Fruit fly (Drosophila melanogaster) whole organism, embryonic: Measurements from ENCODE around the gene Sfp38D.
A peak's percentile ranks its signal among the peaks of the same experiment; 100 is the strongest.

ENCODE experiments used
- Aef1 ChIP-seq: fragments of 200-800 bp; sonication (Bioruptor generic); IDR thresholded peaks from 3 replicates; pipeline ENCODE4 v1.3.6; 2022; ENCODE audit warnings: missing biosample characterization, missing genetic modification characterization
- Atf-2 ChIP-seq: fragments of 200-800 bp; sonication (Bioruptor generic); optimal IDR thresholded peaks from 2 replicates; lab custom pipeline; 2016; ENCODE audit warnings: missing biosample characterization, missing genetic modification characterization
- BEAF-32 ChIP-seq: fragments of 200-800 bp; sonication (Bioruptor generic); optimal IDR thresholded peaks from 3 replicates; lab custom pipeline; 2017; ENCODE audit warnings: missing biosample characterization, missing genetic modification characterization, mild to moderate bottlenecking, moderate library complexity, missing genetic modification reagents
- C15 ChIP-seq: fragments of 200-800 bp; sonication (Bioruptor generic); IDR thresholded peaks from 3 replicates; pipeline ENCODE4 v1.3.6; 2022; ENCODE audit warnings: missing biosample characterization, missing genetic modification characterization
- CG11504 ChIP-seq: fragments of 200-800 bp; sonication (Bioruptor generic); optimal IDR thresholded peaks from 3 replicates; lab custom pipeline; 2019; ENCODE audit warnings: missing biosample characterization, mild to moderate bottlenecking, missing genetic modification characterization, moderate library complexity
- CG11696 ChIP-seq: fragments of 200-800 bp; sonication (Bioruptor generic); IDR thresholded peaks from 2 replicates; pipeline ENCODE4 v1.3.6; 2022; ENCODE audit warnings: missing biosample characterization, missing genetic modification characterization
- CG15514 ChIP-seq: fragments of 200-800 bp; sonication (Bioruptor generic); optimal IDR thresholded peaks from 3 replicates; lab custom pipeline; 2017; ENCODE audit warnings: missing biosample characterization, missing genetic modification characterization, mild to moderate bottlenecking, moderate library complexity, missing genetic modification reagents
- CG16813 ChIP-seq: fragments of 200-800 bp; sonication (Bioruptor generic); IDR thresholded peaks from 3 replicates; pipeline ENCODE4 v1.3.6; 2022; ENCODE audit warnings: missing biosample characterization, missing genetic modification characterization; ENCODE audit not compliant: partially characterized antibody
- CG3065 ChIP-seq: fragments of 200-800 bp; sonication (Bioruptor generic); optimal IDR thresholded peaks from 2 replicates; lab custom pipeline; 2016; ENCODE audit warnings: missing biosample characterization, missing genetic modification characterization
- CG34224 ChIP-seq: fragments of 200-800 bp; sonication (Bioruptor generic); IDR thresholded peaks from 3 replicates; pipeline ENCODE4 v1.3.6; 2022; ENCODE audit warnings: missing biosample characterization, missing genetic modification characterization; ENCODE audit not compliant: partially characterized antibody
- CG34376 ChIP-seq: fragments of 200-800 bp; sonication (Bioruptor generic); optimal IDR thresholded peaks from 2 replicates; lab custom pipeline; 2018; ENCODE audit warnings: missing biosample characterization, mild to moderate bottlenecking, missing genetic modification characterization
- CG4360 ChIP-seq: fragments of 200-800 bp; sonication (Bioruptor generic); IDR thresholded peaks from 2 replicates; pipeline ENCODE4 v1.3.6; 2022; ENCODE audit warnings: missing biosample characterization, missing genetic modification characterization
- CG5180 ChIP-seq: fragments of 200-800 bp; sonication (Bioruptor generic); optimal IDR thresholded peaks from 3 replicates; lab custom pipeline; 2017; ENCODE audit warnings: missing biosample characterization, missing genetic modification characterization, mild to moderate bottlenecking, moderate library complexity, missing genetic modification reagents
- CG6854 ChIP-seq: fragments of 200-800 bp; sonication (Bioruptor generic); optimal IDR thresholded peaks from 3 replicates; lab custom pipeline; 2017; ENCODE audit warnings: missing biosample characterization, mild to moderate bottlenecking, missing genetic modification characterization
- CG8290 ChIP-seq, 3 experiments: fragments of 200-800 bp; sonication (Bioruptor generic); optimal IDR thresholded peaks; 2 replicates each; lab custom pipeline; 2016 to 2019; ENCODE audit warnings: missing biosample characterization in 3 of 3, missing genetic modification characterization in 3 of 3, mild to moderate bottlenecking in 2 of 3, moderate library complexity in 1 of 3
- CG8359 ChIP-seq: fragments of 200-800 bp; sonication (Bioruptor generic); optimal IDR thresholded peaks from 2 replicates; lab custom pipeline; 2017; ENCODE audit warnings: missing biosample characterization, mild to moderate bottlenecking, missing genetic modification characterization, borderline replicate concordance
- CG8388 ChIP-seq: fragments of 200-800 bp; sonication (Bioruptor generic); optimal IDR thresholded peaks from 2 replicates; lab custom pipeline; 2019; ENCODE audit warnings: missing biosample characterization, mild to moderate bottlenecking, missing genetic modification characterization, moderate library complexity
- CG8478 ChIP-seq: fragments of >200 bp; optimal IDR thresholded peaks from 2 replicates; lab custom pipeline; 2018
- CHES-1-like ChIP-seq: fragments of 200-800 bp; sonication (Bioruptor generic); optimal IDR thresholded peaks from 2 replicates; lab custom pipeline; 2016; ENCODE audit warnings: missing biosample characterization, missing genetic modification characterization
- Hmr ChIP-seq: fragments of 200-800 bp; sonication (Bioruptor generic); optimal IDR thresholded peaks from 3 replicates; lab custom pipeline; 2017; ENCODE audit warnings: mild to moderate bottlenecking, missing biosample characterization, missing genetic modification reagents, missing genetic modification characterization
- Med ChIP-seq: fragments of 200-800 bp; sonication (Bioruptor generic); peaks from one replicate; lab custom pipeline; 2016; ENCODE audit warnings: missing biosample characterization, missing genetic modification characterization, mild to moderate bottlenecking, inconsistent platforms, moderate library complexity
- Nf-YB ChIP-seq: fragments of 200-800 bp; sonication (Bioruptor generic); optimal IDR thresholded peaks from 3 replicates; lab custom pipeline; 2019; ENCODE audit warnings: missing biosample characterization, mild to moderate bottlenecking, missing genetic modification characterization, moderate library complexity
- Pdp1 ChIP-seq, 2 experiments: fragments of 200-800 bp; sonication (Bioruptor generic); optimal IDR thresholded peaks; 3 replicates each; lab custom pipeline; 2016; ENCODE audit warnings: missing biosample characterization in 2 of 2, missing genetic modification characterization in 2 of 2, mild to moderate bottlenecking in 1 of 2, moderate library complexity in 1 of 2
- Trl ChIP-seq, 3 experiments: fragments of >200 bp in 2 of 3; fragments of 200-800 bp in 1 of 3; sonication (Bioruptor generic) in 1 of 3; optimal IDR thresholded peaks; 2 replicates in 1 of 3; 3 replicates in 2 of 3; lab custom pipeline; 2016 to 2017; ENCODE audit warnings: missing biosample characterization in 1 of 3, missing genetic modification characterization in 1 of 3
- ap ChIP-seq: fragments of 200-800 bp; sonication (Bioruptor generic); IDR thresholded peaks from 2 replicates; pipeline ENCODE4 v1.3.6; 2022; ENCODE audit warnings: missing biosample characterization, missing genetic modification characterization
- chinmo ChIP-seq: fragments of 200-800 bp; sonication (Bioruptor generic); IDR thresholded peaks from 4 replicates; pipeline ENCODE4 v1.3.6; 2022; ENCODE audit warnings: missing biosample characterization, missing genetic modification characterization; ENCODE audit not compliant: partially characterized antibody
- chn ChIP-seq: fragments of 200-800 bp; sonication (Bioruptor generic); optimal IDR thresholded peaks from 2 replicates; lab custom pipeline; 2016; ENCODE audit warnings: missing biosample characterization, missing genetic modification characterization
- ci ChIP-seq: fragments of 200-800 bp; sonication (Bioruptor generic); IDR thresholded peaks from 3 replicates; pipeline ENCODE4 v1.3.6; 2022; ENCODE audit warnings: missing biosample characterization, missing genetic modification characterization
- crol ChIP-seq: fragments of 200-800 bp; sonication (Bioruptor generic); IDR thresholded peaks from 2 replicates; pipeline ENCODE4 v1.3.6; 2022; ENCODE audit warnings: missing biosample characterization, missing genetic modification characterization
- cwo ChIP-seq: fragments of 200-800 bp; sonication (Bioruptor generic); optimal IDR thresholded peaks from 3 replicates; lab custom pipeline; 2017; ENCODE audit warnings: missing biosample characterization, missing genetic modification characterization, mild to moderate bottlenecking, moderate library complexity, missing genetic modification reagents
- gcm ChIP-seq: fragments of 200-800 bp; sonication (Bioruptor generic); optimal IDR thresholded peaks from 2 replicates; lab custom pipeline; 2019; ENCODE audit warnings: missing biosample characterization, mild to moderate bottlenecking, missing genetic modification characterization, moderate library complexity
- grn ChIP-seq: fragments of 200-800 bp; sonication (Bioruptor generic); optimal IDR thresholded peaks from 3 replicates; lab custom pipeline; 2017; ENCODE audit warnings: missing biosample characterization, missing genetic modification characterization
- knrl ChIP-seq: fragments of 200-800 bp; sonication (Bioruptor generic); IDR thresholded peaks from 3 replicates; pipeline ENCODE4 v1.3.6; 2022; ENCODE audit warnings: missing biosample characterization, missing genetic modification characterization; ENCODE audit not compliant: partially characterized antibody
- lmd ChIP-seq: fragments of 200-800 bp; sonication (Bioruptor generic); IDR thresholded peaks from 2 replicates; pipeline ENCODE4 v1.3.6; 2022; ENCODE audit warnings: missing biosample characterization, missing genetic modification characterization
- mam ChIP-seq: fragments of 200-800 bp; sonication (Bioruptor generic); optimal IDR thresholded peaks from 3 replicates; lab custom pipeline; 2016; ENCODE audit warnings: missing biosample characterization, missing genetic modification characterization
- mirr ChIP-seq: fragments of 200-800 bp; sonication (Bioruptor generic); optimal IDR thresholded peaks from 3 replicates; lab custom pipeline; 2018; ENCODE audit warnings: missing biosample characterization, mild to moderate bottlenecking, missing genetic modification characterization
- psq ChIP-seq: fragments of 200-800 bp; sonication (Bioruptor generic); optimal IDR thresholded peaks from 2 replicates; lab custom pipeline; 2017; ENCODE audit warnings: missing biosample characterization, missing genetic modification characterization
- rib ChIP-seq: fragments of 200-800 bp; sonication (Bioruptor generic); IDR thresholded peaks from 2 replicates; pipeline ENCODE4 v1.3.6; 2022; ENCODE audit warnings: missing biosample characterization, missing genetic modification characterization
- scrt ChIP-seq: fragments of 200-800 bp; sonication (Bioruptor generic); optimal IDR thresholded peaks from 2 replicates; lab custom pipeline; 2018; ENCODE audit warnings: missing biosample characterization, mild to moderate bottlenecking, missing genetic modification characterization, moderate library complexity
- sens ChIP-seq: fragments of 200-800 bp; sonication (Bioruptor generic); peaks from one replicate; lab custom pipeline; 2016; ENCODE audit warnings: missing biosample characterization, missing genetic modification characterization
- sr ChIP-seq: fragments of 200-800 bp; sonication (Bioruptor generic); IDR thresholded peaks from 3 replicates; pipeline ENCODE4 v1.3.6; 2022; ENCODE audit warnings: missing biosample characterization, missing genetic modification characterization
- stwl ChIP-seq: fragments of 200-800 bp; sonication (Bioruptor generic); optimal IDR thresholded peaks from 3 replicates; lab custom pipeline; 2018; ENCODE audit warnings: missing biosample characterization, mild to moderate bottlenecking, missing genetic modification characterization, moderate library complexity
- sug ChIP-seq: fragments of 200-800 bp; optimal IDR thresholded peaks from 2 replicates; lab custom pipeline; 2019; ENCODE audit warnings: missing biosample characterization, mild to moderate bottlenecking, missing genetic modification characterization, moderate library complexity
- z ChIP-seq: fragments of 200-800 bp; sonication (Bioruptor generic); IDR thresholded peaks from 3 replicates; pipeline ENCODE4 v1.3.6; 2022; ENCODE audit warnings: missing biosample characterization, missing genetic modification characterization

The Sfp38D gene

DNA sequence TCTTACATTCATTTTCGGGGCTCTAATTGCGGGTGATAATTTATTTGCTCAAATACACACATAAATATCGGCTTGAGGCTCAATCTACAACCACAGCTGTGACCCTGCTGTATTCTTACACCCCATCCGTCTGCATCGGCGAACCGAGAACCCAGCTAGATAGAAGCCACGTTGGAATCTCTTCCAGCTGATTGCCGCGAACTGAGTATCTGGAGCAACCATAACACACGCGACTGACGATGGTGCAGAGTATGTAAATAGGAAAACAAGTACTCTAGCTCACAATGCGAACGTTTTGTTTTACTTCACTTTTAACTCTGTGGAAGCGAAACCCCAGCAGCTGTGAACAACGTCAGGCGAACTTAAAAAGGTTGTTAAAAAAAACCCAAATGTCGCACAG, 23.7 kb downstream of the Sfp38D start:
- TF ChIP-seq Trl (optimal IDR thresholded peaks at IDR 0.05; lab: Kevin White, UChicago) (no peak), Trl (GFP tag; optimal IDR thresholded peaks at IDR 0.05; lab: Kevin White, UChicago) (no peak), C15 (GFP tag; lab: Robert Waterston, UW) (no peak), CG8478 (lab: Kevin White, UChicago) (no peak), CG8388 (GFP tag; lab: Kevin White, UChicago) (no peak), sens (GFP tag; lab: Kevin White, UChicago) (peak; percentile 3)
- TF ChIP-seq, all 482 proteins: peak for 1

DNA sequence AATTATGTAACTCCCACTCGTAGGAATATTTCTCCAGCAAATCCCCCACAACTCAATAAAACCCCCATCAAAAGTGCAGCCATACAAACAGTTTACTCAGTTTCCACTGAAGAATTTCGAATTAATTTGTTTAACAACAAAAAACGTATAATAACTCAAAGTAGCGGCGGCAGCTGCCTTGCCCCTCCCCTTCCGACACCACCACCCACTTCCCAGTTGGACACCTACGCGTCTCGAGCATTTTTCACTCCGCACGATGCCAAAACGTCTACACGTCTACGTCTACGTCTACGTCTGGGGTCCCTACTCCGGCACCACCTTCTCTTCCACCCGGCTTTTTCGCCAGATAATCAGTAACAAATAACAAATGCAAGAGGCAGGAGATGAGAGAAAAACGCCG, 30.5 kb downstream of the Sfp38D start:
- TF ChIP-seq Pdp1 (GFP tag; optimal IDR thresholded peaks at IDR 0.05; lab: Kevin White, UChicago) (peak in 1 of 2 experiments; percentile 51), scrt (GFP tag; lab: Kevin White, UChicago) (no peak), z (GFP tag; lab: Robert Waterston, UW) (0 out of 3 replicates have a peak, but pooled peaks have one; percentile 51), crol (GFP tag; lab: Robert Waterston, UW) (peak; percentile 55), lmd (GFP tag; lab: Robert Waterston, UW) (no peak), rib (GFP tag; lab: Robert Waterston, UW) (no peak), sr (peak; percentile 97)

DNA sequence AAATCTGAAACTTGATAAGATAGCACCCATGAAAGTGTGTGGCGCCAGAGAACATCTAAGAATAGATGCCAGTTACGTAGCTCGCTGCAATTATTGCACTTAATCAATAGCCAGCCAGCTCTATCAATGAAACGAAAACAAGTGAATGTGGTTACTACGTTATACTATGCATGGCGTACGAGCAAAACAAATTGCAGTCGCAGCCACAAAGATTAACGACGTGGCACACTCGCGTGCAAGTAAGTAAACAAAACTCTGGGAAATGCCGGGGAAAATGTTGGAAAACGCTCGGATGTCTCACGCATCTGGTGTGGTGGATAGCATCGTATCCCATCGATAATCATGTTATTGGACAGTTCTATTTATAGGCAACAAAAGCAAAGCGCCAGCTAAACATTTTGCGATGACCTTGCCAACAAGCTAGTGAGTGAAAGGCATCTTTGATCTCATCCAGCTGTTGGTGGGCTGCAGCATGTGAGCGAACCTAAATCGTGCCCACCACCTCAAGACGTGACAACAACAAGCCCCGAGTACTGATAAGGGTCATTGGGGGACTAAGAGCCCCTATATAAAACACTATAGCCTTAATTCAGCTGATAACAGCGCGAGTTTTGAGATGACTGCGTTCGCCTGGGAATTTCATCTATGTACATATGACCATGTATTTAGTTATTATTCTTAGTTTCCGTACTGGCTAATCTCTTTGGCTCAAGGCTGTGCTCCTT, 33.2 kb downstream of the Sfp38D start:
- TF ChIP-seq CG16813 (GFP tag; lab: Robert Waterston, UW): no peak
- no peak for TF ChIP-seq CG8359 (GFP tag; lab: Kevin White, UChicago)
- TF ChIP-seq cwo (GFP tag; lab: Kevin White, UChicago): peak; percentile 63
- 0 out of 3 replicates have a peak, but pooled peaks have one; percentile 12 for TF ChIP-seq CG34224 (GFP tag; lab: Robert Waterston, UW)
- TF ChIP-seq mirr (GFP tag; lab: Kevin White, UChicago): peak; percentile 36
- no peak for TF ChIP-seq Nf-YB (GFP tag; lab: Kevin White, UChicago)
- 0 out of 4 replicates have a peak, but pooled peaks have one; percentile 45 for TF ChIP-seq chinmo
- TF ChIP-seq CG11696 (GFP tag; lab: Robert Waterston, UW): peak; percentile 38; the same call in 1 of the 2 replicates
- TF ChIP-seq CG4360 (GFP tag; lab: Robert Waterston, UW): peak; percentile 60
- peak; percentile 21 for TF ChIP-seq Med
- TF ChIP-seq chn (GFP tag; lab: Kevin White, UChicago): no peak
- TF ChIP-seq sug (tag; lab: Kevin White, UChicago): peak; percentile 86
- peak; percentile 26 for TF ChIP-seq BEAF-32
- TF ChIP-seq grn (GFP tag; lab: Kevin White, UChicago): peak; percentile 29
- peak; percentile 5 for TF ChIP-seq CG5180 (GFP tag; lab: Kevin White, UChicago)
- TF ChIP-seq CG34376 (GFP tag; lab: Kevin White, UChicago): peak; percentile 71

DNA sequence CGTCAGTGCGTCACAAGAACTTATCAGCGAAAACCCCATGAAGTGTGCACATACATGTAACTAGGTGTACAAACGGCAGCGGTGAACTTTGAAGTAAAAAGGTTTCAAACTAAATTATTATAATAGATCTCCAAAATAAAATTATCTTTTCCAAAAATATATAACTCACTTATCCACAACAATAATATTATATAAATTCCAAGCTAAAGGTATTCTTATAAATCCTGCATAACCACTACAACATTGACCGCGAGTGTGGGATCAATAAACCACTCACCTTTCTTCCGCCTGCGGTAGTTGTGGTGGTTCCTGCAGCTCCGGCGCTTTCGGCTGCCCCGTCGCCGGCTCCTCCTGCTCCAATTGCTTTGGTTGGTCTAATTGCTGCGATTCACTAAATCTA, 34.0 kb downstream of the Sfp38D start:
- TF ChIP-seq mam (no peak), CHES-1-like (no peak), ci (GFP tag; lab: Robert Waterston, UW) (no peak), CG6854 (GFP tag; lab: Kevin White, UChicago) (no peak), ap (GFP tag; lab: Robert Waterston, UW) (no peak), CG11504 (no peak), sens (GFP tag; lab: Kevin White, UChicago) (peak; percentile 54), psq (GFP tag; lab: Kevin White, UChicago) (no peak), knrl (GFP tag; lab: Robert Waterston, UW) (no peak), Hmr (GFP tag; lab: Kevin White, UChicago) (no peak), CG8290 (GFP tag; optimal IDR thresholded peaks at IDR 0.05; lab: Kevin White, UChicago) (no peak), CG8290 (tag; optimal IDR thresholded peaks at IDR 0.05; lab: Kevin White, UChicago) (no peak), stwl (tag; lab: Kevin White, UChicago) (no peak), gcm (no peak), CG15514 (no peak), Atf-2 (GFP tag; lab: Kevin White, UChicago) (no peak), CG3065 (GFP tag; lab: Kevin White, UChicago) (no peak), Aef1 (GFP tag; lab: Robert Waterston, UW) (no peak)
